Worm (Caenorhabditis elegans) whole organism, L3 larva: Measurements from ENCODE around the gene sru-2.

Source experiments
- ZK546.5 ChIP-seq: sonication (generic microtip); optimal IDR thresholded peaks from 2 replicates; lab custom pipeline; 2017; ENCODE audit warnings: missing biosample characterization, missing genetic modification characterization
- aly-2 ChIP-seq: fragments of 150-350 bp; optimal IDR thresholded peaks from 2 replicates; lab custom pipeline; 2014; ENCODE audit warnings: missing biosample characterization, missing genetic modification characterization
- ceh-16 ChIP-seq: sonication (generic microtip); optimal IDR thresholded peaks from 2 replicates; lab custom pipeline; 2017; ENCODE audit warnings: missing biosample characterization, missing genetic modification characterization
- ceh-28 ChIP-seq: fragments of 150-350 bp; optimal IDR thresholded peaks from 2 replicates; lab custom pipeline; 2014; ENCODE audit warnings: missing biosample characterization, missing genetic modification reagents, missing genetic modification characterization
- ceh-82 ChIP-seq: fragments of 150-350 bp; optimal IDR thresholded peaks from 2 replicates; lab custom pipeline; 2014; ENCODE audit warnings: missing biosample characterization, missing genetic modification characterization
- ceh-9 ChIP-seq: sonication (generic microtip); optimal IDR thresholded peaks from 2 replicates; lab custom pipeline; 2018; ENCODE audit warnings: missing biosample characterization, missing genetic modification characterization
- egl-27 ChIP-seq: sonication (generic microtip); optimal IDR thresholded peaks from 4 replicates; lab custom pipeline; 2017; ENCODE audit warnings: missing biosample characterization, missing genetic modification reagents, missing genetic modification characterization
- egl-5 ChIP-seq: fragments of 150-350 bp; optimal IDR thresholded peaks from 2 replicates; lab custom pipeline; 2017; ENCODE audit warnings: missing biosample characterization, missing genetic modification reagents, missing genetic modification characterization, inconsistent platforms
- elt-2 ChIP-seq: sonication (generic microtip); optimal IDR thresholded peaks from 2 replicates; lab custom pipeline; 2016; ENCODE audit warnings: missing genetic modification reagents, mild to moderate bottlenecking, missing genetic modification characterization, missing compliant biosample characterization
- elt-3 ChIP-seq, 3 experiments: fragments of 150-350 bp in 1 of 3; sonication (generic microtip) in 2 of 3; optimal IDR thresholded peaks; 2 replicates in 2 of 3; 4 replicates in 1 of 3; lab custom pipeline; 2014 to 2017; ENCODE audit warnings: missing biosample characterization in 3 of 3, missing genetic modification characterization in 3 of 3
- eor-1 ChIP-seq, 2 experiments: fragments of 150-350 bp; optimal IDR thresholded peaks; 2 replicates each; lab custom pipeline; 2014 to 2018; ENCODE audit warnings: missing biosample characterization in 2 of 2, missing genetic modification characterization in 2 of 2
- fkh-10 ChIP-seq: sonication (generic microtip); optimal IDR thresholded peaks from 2 replicates; lab custom pipeline; 2017; ENCODE audit warnings: missing biosample characterization, missing genetic modification reagents, missing genetic modification characterization
- fos-1 ChIP-seq: fragments of 150-350 bp; optimal IDR thresholded peaks from 2 replicates; lab custom pipeline; 2014; ENCODE audit warnings: missing biosample characterization, missing genetic modification characterization
- hmg-11 ChIP-seq: sonication (generic microtip); optimal IDR thresholded peaks from 2 replicates; lab custom pipeline; 2016; ENCODE audit warnings: missing genetic modification characterization, missing compliant biosample characterization
- jun-1 ChIP-seq: fragments of 150-350 bp; optimal IDR thresholded peaks from 2 replicates; lab custom pipeline; 2014; ENCODE audit warnings: missing biosample characterization, missing genetic modification reagents, missing genetic modification characterization
- lin-15B ChIP-seq: fragments of 150-350 bp; optimal IDR thresholded peaks from 2 replicates; lab custom pipeline; 2014; ENCODE audit warnings: missing biosample characterization, missing genetic modification characterization
- lin-39 ChIP-seq: fragments of 150-350 bp; optimal IDR thresholded peaks from 2 replicates; lab custom pipeline; 2018; ENCODE audit warnings: missing biosample characterization, missing genetic modification reagents, missing genetic modification characterization
- lsy-12 ChIP-seq: sonication (generic microtip); optimal IDR thresholded peaks from 2 replicates; lab custom pipeline; 2016; ENCODE audit warnings: mild to moderate bottlenecking, missing genetic modification characterization, missing compliant biosample characterization
- mdl-1 ChIP-seq: fragments of 150-350 bp; optimal IDR thresholded peaks from 2 replicates; lab custom pipeline; 2014; ENCODE audit warnings: missing biosample characterization, missing genetic modification characterization
- mml-1 ChIP-seq: fragments of 150-350 bp; sonication (generic microtip); optimal IDR thresholded peaks from 3 replicates; lab custom pipeline; 2014; ENCODE audit warnings: missing biosample characterization, missing genetic modification characterization
- nfya-1 ChIP-seq: sonication (generic microtip); optimal IDR thresholded peaks from 2 replicates; lab custom pipeline; 2017; ENCODE audit warnings: missing genetic modification characterization, mild to moderate bottlenecking, missing compliant biosample characterization, antibody characterized with exemption, moderate library complexity; ENCODE audit not compliant: insufficient read depth
- nhr-23 ChIP-seq: fragments of 150-350 bp; optimal IDR thresholded peaks from 2 replicates; lab custom pipeline; 2014; ENCODE audit warnings: missing biosample characterization, missing genetic modification reagents, missing genetic modification characterization
- nhr-237 ChIP-seq: fragments of 150-350 bp; optimal IDR thresholded peaks from 2 replicates; lab custom pipeline; 2014; ENCODE audit warnings: missing biosample characterization, missing genetic modification characterization
- nhr-25 ChIP-seq: sonication (generic microtip); optimal IDR thresholded peaks from 2 replicates; lab custom pipeline; 2017; ENCODE audit warnings: missing biosample characterization, missing genetic modification characterization
- nhr-28 ChIP-seq: fragments of 150-350 bp; optimal IDR thresholded peaks from 2 replicates; lab custom pipeline; 2014; ENCODE audit warnings: missing biosample characterization, missing genetic modification characterization
- nhr-43 ChIP-seq: sonication (generic microtip); optimal IDR thresholded peaks from 2 replicates; lab custom pipeline; 2016; ENCODE audit warnings: mild to moderate bottlenecking, missing genetic modification characterization, missing compliant biosample characterization; ENCODE audit not compliant: poor library complexity, severe bottlenecking
- nhr-67 ChIP-seq: fragments of 150-350 bp; optimal IDR thresholded peaks from 2 replicates; lab custom pipeline; 2014; ENCODE audit warnings: missing biosample characterization, missing genetic modification characterization
- nhr-76 ChIP-seq: fragments of 150-350 bp; sonication (generic microtip); optimal IDR thresholded peaks from 5 replicates; lab custom pipeline; 2014; ENCODE audit warnings: missing biosample characterization, missing genetic modification characterization
- pha-4 ChIP-seq: fragments of 150-350 bp; optimal IDR thresholded peaks from 2 replicates; lab custom pipeline; 2014; ENCODE audit warnings: missing biosample characterization, missing genetic modification reagents, missing genetic modification characterization
- pqm-1 ChIP-seq: fragments of 150-350 bp; optimal IDR thresholded peaks from 2 replicates; lab custom pipeline; 2017; ENCODE audit warnings: missing biosample characterization, missing genetic modification characterization, inconsistent platforms
- sea-2 ChIP-seq: fragments of 150-350 bp; sonication (generic microtip); optimal IDR thresholded peaks from 4 replicates; lab custom pipeline; 2014; ENCODE audit warnings: missing biosample characterization, missing genetic modification reagents, missing genetic modification characterization
- skn-1 ChIP-seq: fragments of 150-350 bp; optimal IDR thresholded peaks from 2 replicates; lab custom pipeline; 2014; ENCODE audit warnings: missing biosample characterization, missing genetic modification characterization
- snpc-4 ChIP-seq: fragments of 150-350 bp; optimal IDR thresholded peaks from 2 replicates; lab custom pipeline; 2014; ENCODE audit warnings: missing biosample characterization, missing genetic modification characterization
- unc-39 ChIP-seq: sonication (generic microtip); optimal IDR thresholded peaks from 4 replicates; lab custom pipeline; 2017; ENCODE audit warnings: missing biosample characterization, missing genetic modification characterization
- unc-62 ChIP-seq: fragments of 150-350 bp; sonication (generic microtip); optimal IDR thresholded peaks from 4 replicates; lab custom pipeline; 2014; ENCODE audit warnings: missing biosample characterization, missing genetic modification reagents, missing genetic modification characterization
- ztf-11 ChIP-seq: fragments of 150-350 bp; optimal IDR thresholded peaks from 2 replicates; lab custom pipeline; 2014; ENCODE audit warnings: missing biosample characterization, missing genetic modification characterization
- ztf-4 ChIP-seq: fragments of 150-350 bp; optimal IDR thresholded peaks from 2 replicates; lab custom pipeline; 2014; ENCODE audit warnings: missing biosample characterization, missing genetic modification characterization

sru-2 gene

DNA sequence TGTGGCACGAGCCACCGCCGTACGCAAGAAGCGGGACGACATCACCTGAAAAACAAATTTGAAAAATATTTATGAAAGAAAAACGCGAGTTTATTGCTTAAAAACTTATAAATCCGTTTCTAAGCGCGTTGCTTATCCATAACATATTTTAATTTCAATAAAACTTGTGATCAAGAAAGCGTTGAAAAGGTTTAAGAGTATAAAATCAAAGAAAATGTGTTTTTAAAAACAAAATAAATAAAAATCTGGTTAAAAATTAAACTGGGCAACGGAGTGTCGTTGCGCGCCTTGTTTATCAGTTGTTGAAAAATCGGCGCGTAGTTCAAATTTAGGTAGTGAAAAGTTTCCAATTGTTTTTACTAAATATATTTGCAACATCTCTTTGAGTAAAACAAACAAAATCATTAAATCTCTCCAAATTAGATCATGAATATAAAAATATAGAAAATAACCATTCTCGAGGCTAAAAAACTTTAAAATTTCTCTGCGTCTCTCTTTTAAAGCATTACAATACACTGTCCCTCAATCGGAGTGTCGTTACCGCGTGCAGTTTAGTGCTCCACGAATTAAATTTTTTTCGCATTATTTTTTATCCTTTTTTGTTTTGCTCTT is 38.9 kb downstream of the sru-2 start, which contains the start of gene ndua-5:
Gene ndua-5 (minus strand): TSS at position 51 of the 612 bp plus-strand sequence.
- peak; percentile 12 for TF ChIP-seq nhr-23 (tag; lab: Kevin White, UChicago)
- TF ChIP-seq ceh-16 (tag; lab: Kevin White, UChicago) = no peak
- TF ChIP-seq nhr-43 (tag; lab: Kevin White, UChicago) = no peak
- TF ChIP-seq snpc-4 (tag; lab: Kevin White, UChicago) = peak; percentile 7
- peak; percentile 23 for TF ChIP-seq egl-5 (tag; lab: Kevin White, UChicago)
- peak; percentile 64 for TF ChIP-seq pha-4 (tag; lab: Kevin White, UChicago)
- TF ChIP-seq lin-15B (tag; lab: Kevin White, UChicago) = peak; percentile 59
- TF ChIP-seq unc-62 (GFP tag; lab: Kevin White, UChicago) = no peak
- TF ChIP-seq hmg-11 (tag; lab: Kevin White, UChicago) = peak; percentile 32
- peak; percentile 55 for TF ChIP-seq nfya-1 (tag; lab: Kevin White, UChicago)

DNA sequence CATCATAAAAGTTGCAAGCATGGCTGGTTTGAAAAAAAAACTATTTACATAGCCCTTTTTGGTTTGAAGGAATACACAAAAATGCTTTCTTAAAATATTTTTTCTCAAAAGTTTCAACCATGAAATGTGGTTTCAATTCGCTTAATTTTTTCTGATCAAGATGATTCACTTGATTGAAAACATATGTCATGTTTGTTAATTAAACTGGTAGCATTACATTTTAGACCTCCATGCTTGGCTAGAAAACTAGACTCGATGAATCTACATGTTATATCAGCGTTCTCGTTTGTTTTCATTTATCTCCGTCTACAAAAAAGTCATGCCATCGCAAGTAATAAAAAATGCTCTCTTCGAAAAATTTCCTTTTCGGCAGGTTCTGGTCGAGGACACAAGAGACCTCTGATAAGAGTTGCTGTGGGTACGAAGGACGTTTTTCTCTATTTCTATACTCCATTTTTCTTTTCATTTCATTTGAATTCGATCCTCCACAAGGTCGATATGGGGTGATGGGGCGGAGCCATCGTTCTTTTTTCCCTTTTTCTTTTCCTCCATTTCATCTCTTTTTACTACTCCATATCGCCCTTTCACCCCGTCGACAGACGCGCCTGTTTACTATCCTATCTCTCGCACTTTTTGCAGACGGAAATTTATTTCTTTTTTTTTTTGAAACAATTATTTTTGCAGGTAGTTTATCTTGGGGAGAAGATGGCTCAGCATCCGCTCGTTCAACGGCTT is 39.8 kb downstream of the sru-2 start, which contains the start of gene elo-1:
Gene elo-1 (plus strand): TSS at position 685 of the 735 bp plus-strand sequence.
- TF ChIP-seq fkh-10 (GFP tag; lab: Kevin White, UChicago) (no peak), jun-1 (peak; percentile 53), elt-2 (peak; percentile 95), pha-4 (tag; lab: Kevin White, UChicago) (peak; percentile 27), mml-1 (tag; lab: Kevin White, UChicago) (no peak), unc-39 (tag; lab: Kevin White, UChicago) (no peak), skn-1 (no peak), nhr-67 (tag; lab: Kevin White, UChicago) (no peak), ceh-16 (tag; lab: Kevin White, UChicago) (no peak), nhr-237 (tag; lab: Kevin White, UChicago) (no peak), mdl-1 (no peak), ceh-82 (tag; lab: Kevin White, UChicago) (no peak), fos-1 (tag; lab: Kevin White, UChicago) (peak; percentile 19), lsy-12 (tag; lab: Kevin White, UChicago) (no peak), aly-2 (no peak), lin-39 (tag; lab: Kevin White, UChicago) (no peak), ZK546.5 (tag; lab: Kevin White, UChicago) (no peak), nhr-43 (tag; lab: Kevin White, UChicago) (no peak), nhr-25 (tag; lab: Kevin White, UChicago) (no peak), ceh-9 (tag; lab: Kevin White, UChicago) (no peak), ztf-4 (no peak), pqm-1 (tag; lab: Kevin White, UChicago) (peak; percentile 82), nfya-1 (tag; lab: Kevin White, UChicago) (peak; percentile 29), egl-27 (tag; lab: Kevin White, UChicago) (peak; percentile 30), unc-62 (GFP tag; lab: Kevin White, UChicago) (no peak), nhr-76 (tag; lab: Kevin White, UChicago) (no peak)

DNA sequence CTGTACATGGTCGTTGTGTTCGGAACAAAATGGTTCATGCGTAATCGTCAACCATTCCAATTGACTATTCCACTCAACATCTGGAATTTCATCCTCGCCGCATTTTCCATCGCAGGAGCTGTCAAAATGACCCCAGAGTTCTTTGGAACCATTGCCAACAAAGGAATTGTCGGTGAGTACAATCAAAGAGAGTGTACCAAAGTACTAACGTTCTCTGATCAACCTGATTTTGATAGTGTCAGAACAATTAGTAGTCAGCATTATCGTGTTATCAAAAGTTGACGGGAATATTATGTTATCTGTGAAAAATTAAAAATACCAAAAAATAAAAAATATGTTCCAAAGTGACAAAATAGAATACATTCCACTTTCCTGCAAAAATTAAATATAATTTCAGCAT is 40.9 kb downstream of the sru-2 start:
- no peak for TF ChIP-seq nfya-1 (tag; lab: Kevin White, UChicago)
- TF ChIP-seq lin-15B (tag; lab: Kevin White, UChicago) = no peak
- no peak for TF ChIP-seq fos-1 (tag; lab: Kevin White, UChicago)
- no peak for TF ChIP-seq mdl-1
- peak; percentile 88 for TF ChIP-seq pqm-1 (tag; lab: Kevin White, UChicago)
- TF ChIP-seq ztf-11 (tag; lab: Kevin White, UChicago) = no peak
- TF ChIP-seq elt-2 = peak; percentile 85
- TF ChIP-seq skn-1 = peak; percentile 7
- TF ChIP-seq sea-2 (GFP tag; lab: Kevin White, UChicago) = no peak
- TF ChIP-seq aly-2 = no peak
- TF ChIP-seq pha-4 (tag; lab: Kevin White, UChicago) = peak; percentile 48
- no peak for TF ChIP-seq ceh-28 (tag; lab: Kevin White, UChicago)
- TF ChIP-seq nhr-28 (tag; lab: Kevin White, UChicago) = no peak
- TF ChIP-seq eor-1 (tag; optimal IDR thresholded peaks at IDR 0.05; lab: Kevin White, UChicago) = no peak
- no peak for TF ChIP-seq elt-3 (tag; optimal IDR thresholded peaks at IDR 0.05; lab: Kevin White, UChicago)
- no peak for TF ChIP-seq lsy-12 (tag; lab: Kevin White, UChicago)
- TF ChIP-seq unc-62 (GFP tag; lab: Kevin White, UChicago) = no peak
